Fruit fly (Drosophila melanogaster): ENCODE data around the gene Tango1.

DNA sequence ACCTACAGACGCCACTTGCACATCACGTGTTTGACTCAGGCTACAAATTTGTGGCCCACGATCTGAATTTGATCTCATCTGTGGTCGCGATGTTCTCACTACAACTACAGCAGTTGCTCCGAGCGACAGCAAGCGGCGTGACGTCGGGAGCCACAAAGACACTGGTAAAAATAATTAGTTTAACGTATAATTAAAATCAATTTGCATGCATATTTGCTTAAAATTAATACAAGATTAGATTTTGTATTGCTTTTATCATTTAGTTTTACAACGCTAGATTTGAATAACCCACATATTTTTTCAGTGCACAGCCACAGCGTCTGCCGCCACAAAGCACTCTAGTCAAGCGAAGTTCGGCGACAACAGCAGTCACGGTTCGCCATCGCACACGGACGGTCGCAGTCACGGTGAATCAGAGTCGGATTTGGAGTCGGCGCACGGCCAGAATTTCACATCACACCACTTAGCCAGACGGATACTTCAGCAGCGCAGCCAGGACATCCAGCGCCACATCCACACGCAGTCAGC lies 36.6 kb upstream of the Tango1 start:
- TF ChIP-seq CG7045 (GFP tag; optimal IDR thresholded peaks at IDR 0.05): peak; percentile 100
- TF ChIP-seq CG12768 (GFP tag; optimal IDR thresholded peaks at IDR 0.05): peak; percentile 100
- TF ChIP-seq CG14711 (tag; optimal IDR thresholded peaks at IDR 0.05): peak; percentile 100
- peak; percentile 100 for TF ChIP-seq CG1620 (GFP tag; optimal IDR thresholded peaks at IDR 0.05)
- peak; percentile 100 for TF ChIP-seq Mnt (GFP tag; optimal IDR thresholded peaks at IDR 0.05)
- TF ChIP-seq ovo (GFP tag; optimal IDR thresholded peaks at IDR 0.05): peak; percentile 100
- peak; percentile 100 for TF ChIP-seq Crg-1 (GFP tag; optimal IDR thresholded peaks at IDR 0.05)
- peak; percentile 100 for TF ChIP-seq Clk (GFP tag; optimal IDR thresholded peaks at IDR 0.05)
- peak; percentile 100 for TF ChIP-seq Hr96 (GFP tag; optimal IDR thresholded peaks at IDR 0.05)
- peak; percentile 100 for TF ChIP-seq kay (GFP tag; ENCODE audit: borderline replicate concordance)

Data from whole organism, adult.